Worm (Caenorhabditis elegans): ENCODE results near the gene asp-18.

DNA sequence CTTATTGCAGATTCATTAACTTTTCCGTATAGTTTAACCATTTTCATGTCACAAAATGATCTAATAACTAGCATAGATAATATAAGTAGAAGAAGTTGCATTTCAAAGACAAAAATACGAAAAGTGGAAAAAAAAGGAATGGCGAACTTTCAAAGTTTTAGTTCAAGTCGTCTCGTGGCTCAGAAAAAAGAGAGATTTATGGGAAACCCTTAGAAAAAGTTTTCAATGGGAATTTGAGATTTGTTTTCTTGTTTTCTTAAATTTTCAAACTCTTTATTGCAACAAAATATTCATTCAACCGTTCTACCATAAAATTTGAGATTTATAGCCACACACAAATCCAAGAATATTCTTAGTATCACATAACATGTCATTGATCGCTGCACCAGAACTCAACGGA lies 10.6 kb upstream of the asp-18 start, which contains the start of gene clec-250:
- TF ChIP-seq zag-1 (tag; optimal IDR thresholded peaks at IDR 0.05) = no peak
- no peak for TF ChIP-seq nhr-43 (tag; optimal IDR thresholded peaks at IDR 0.05; ENCODE audit: poor library complexity, severe bottlenecking)
- TF ChIP-seq nhr-28 (tag; optimal IDR thresholded peaks at IDR 0.05) = no peak

All from whole organism, L3 larva.